Fruit fly (Drosophila melanogaster): ENCODE measurements around the gene CG43965.

Gene CG43965

dm6 chr3L:8696487-8696954 is 29.1 kb downstream of the CG43965 start (continued):
- TF ChIP-seq lilli (GFP tag; optimal IDR thresholded peaks at IDR 0.05) (peak; percentile 33), grau (tag; optimal IDR thresholded peaks at IDR 0.05) (peak; percentile 41), slp2 (GFP tag; optimal IDR thresholded peaks at IDR 0.05) (peak; percentile 6), CG8281 (tag; optimal IDR thresholded peaks at IDR 0.05) (peak; percentile 74), CG10543 (GFP tag; optimal IDR thresholded peaks at IDR 0.05) (peak; percentile 97), pfk (GFP tag; optimal IDR thresholded peaks at IDR 0.05) (peak; percentile 46), Max (GFP tag; optimal IDR thresholded peaks at IDR 0.05) (peak; percentile 34), Hr78 (GFP tag; optimal IDR thresholded peaks at IDR 0.05) (peak in 1 of 2 experiments; percentile 82), Sry-δ (GFP tag; optimal IDR thresholded peaks at IDR 0.05) (peak; percentile 14), CG10267 (tag; optimal IDR thresholded peaks at IDR 0.05) (peak; percentile 1), bsh (GFP tag; optimal IDR thresholded peaks at IDR 0.05) (peak in 1 of 2 experiments; percentile 71), CG3838 (GFP tag; optimal IDR thresholded peaks at IDR 0.05) (peak; percentile 16), br (optimal IDR thresholded peaks at IDR 0.05) (no peak), row (GFP tag; IDR thresholded peaks at IDR 0.05) (no peak; the same call in 2 of the 3 replicates), repo (GFP tag; optimal IDR thresholded peaks at IDR 0.05) (peak; percentile 36), CG17328 (GFP tag; IDR thresholded peaks at IDR 0.05) (no peak), Hmx (GFP tag; optimal IDR thresholded peaks at IDR 0.05) (no peak), Dek (tag; optimal IDR thresholded peaks at IDR 0.05) (peak; percentile 44), GATAe (GFP tag; conservative IDR thresholded peaks at IDR 0.05) (peak; percentile 67), CG18764 (GFP tag; optimal IDR thresholded peaks at IDR 0.05) (peak; percentile 46), shn (GFP tag; optimal IDR thresholded peaks at IDR 0.05) (no peak), Xbp1 (GFP tag; optimal IDR thresholded peaks at IDR 0.05) (peak; percentile 27), CG11456 (GFP tag; IDR thresholded peaks at IDR 0.05) (peak; percentile 64; the same call in 2 of the 3 replicates), Taf1 (GFP tag; IDR thresholded peaks at IDR 0.05) (no peak), Sox102F (GFP tag; optimal IDR thresholded peaks at IDR 0.05) (peak; percentile 55), mirr (GFP tag; optimal IDR thresholded peaks at IDR 0.05) (peak; percentile 79), CG1233 (GFP tag; optimal IDR thresholded peaks at IDR 0.05) (peak; percentile 77), CG8290 (GFP tag; optimal IDR thresholded peaks at IDR 0.05) (no peak), CG8290 (tag; optimal IDR thresholded peaks at IDR 0.05) (peak in 1 of 2 experiments; percentile 60), CG5180 (GFP tag; optimal IDR thresholded peaks at IDR 0.05) (peak; percentile 70), dm (GFP tag; optimal IDR thresholded peaks at IDR 0.05) (peak; percentile 35), CG5245 (GFP tag; optimal IDR thresholded peaks at IDR 0.05) (no peak), odd (GFP tag; optimal IDR thresholded peaks at IDR 0.05) (peak; percentile 81), caup (GFP tag; optimal IDR thresholded peaks at IDR 0.05; ENCODE audit: severe bottlenecking) (peak; percentile 72), Hey (tag; optimal IDR thresholded peaks at IDR 0.05) (peak; percentile 99), D19A (tag; optimal IDR thresholded peaks at IDR 0.05) (peak; percentile 48), Oaz (GFP tag; IDR thresholded peaks at IDR 0.05) (no peak), Pdp1 (GFP tag; optimal IDR thresholded peaks at IDR 0.05) (peak in 1 of 2 experiments; percentile 38), CG10979 (tag; optimal IDR thresholded peaks at IDR 0.05) (peak; percentile 21), fd3F (GFP tag; optimal IDR thresholded peaks at IDR 0.05) (peak; percentile 48), CG3995 (GFP tag; optimal IDR thresholded peaks at IDR 0.05) (peak; percentile 22), CG7745 (tag; optimal IDR thresholded peaks at IDR 0.05) (peak; percentile 15), pzg (GFP tag; optimal IDR thresholded peaks at IDR 0.05) (no peak), h (optimal IDR thresholded peaks at IDR 0.05) (no peak), tup (GFP tag; optimal IDR thresholded peaks at IDR 0.05) (peak; percentile 27), tin (GFP tag; optimal IDR thresholded peaks at IDR 0.05) (peak; percentile 35), bigmax (GFP tag; optimal IDR thresholded peaks at IDR 0.05) (no peak), yki (optimal IDR thresholded peaks at IDR 0.05) (no peak), CG30020 (tag; optimal IDR thresholded peaks at IDR 0.05) (no peak), CG4617 (GFP tag; optimal IDR thresholded peaks at IDR 0.05; ENCODE audit: borderline replicate concordance) (no peak), org-1 (GFP tag; optimal IDR thresholded peaks at IDR 0.05) (peak; percentile 52)
